Fruit fly (Drosophila melanogaster) whole organism, embryonic: ENCODE results near the gene toy.
A peak's percentile ranks its signal among the peaks of the same experiment; 100 is the strongest.

Source experiments
- BEAF-32 ChIP-seq: fragments of 200-800 bp; sonication (Bioruptor generic); optimal IDR thresholded peaks from 3 replicates; lab custom pipeline; 2017; ENCODE audit warnings: missing biosample characterization, missing genetic modification characterization, mild to moderate bottlenecking, moderate library complexity, missing genetic modification reagents
- Bgb ChIP-seq: fragments of 200-800 bp; sonication (Bioruptor generic); IDR thresholded peaks from 2 replicates; pipeline ENCODE4 v1.3.6; 2022; ENCODE audit warnings: missing biosample characterization, missing genetic modification characterization; ENCODE audit not compliant: partially characterized antibody
- Bteb2 ChIP-seq: fragments of 200-800 bp; sonication (Bioruptor generic); optimal IDR thresholded peaks from 2 replicates; lab custom pipeline; 2016; ENCODE audit warnings: missing biosample characterization, missing genetic modification characterization
- CG1024 ChIP-seq: fragments of 200-800 bp; sonication (Bioruptor generic); IDR thresholded peaks from 2 replicates; pipeline ENCODE4 v1.3.6; 2022; ENCODE audit warnings: missing biosample characterization, missing genetic modification characterization
- CG11504 ChIP-seq: fragments of 200-800 bp; sonication (Bioruptor generic); optimal IDR thresholded peaks from 3 replicates; lab custom pipeline; 2019; ENCODE audit warnings: missing biosample characterization, mild to moderate bottlenecking, missing genetic modification characterization, moderate library complexity
- CG11695 ChIP-seq: fragments of 200-800 bp; sonication (Bioruptor generic); IDR thresholded peaks from 3 replicates; pipeline ENCODE4 v1.3.6; 2022; ENCODE audit warnings: missing biosample characterization, missing genetic modification characterization
- CG12659 ChIP-seq: fragments of 200-800 bp; sonication (Bioruptor generic); optimal IDR thresholded peaks from 3 replicates; lab custom pipeline; 2017; ENCODE audit warnings: mild to moderate bottlenecking, missing biosample characterization, missing genetic modification reagents, missing genetic modification characterization
- CG12744 ChIP-seq: fragments of 200-800 bp; sonication (Bioruptor generic); optimal IDR thresholded peaks from 2 replicates; lab custom pipeline; 2016; ENCODE audit warnings: missing biosample characterization, missing genetic modification characterization
- CG13296 ChIP-seq: fragments of 200-800 bp; sonication (Bioruptor generic); optimal IDR thresholded peaks from 3 replicates; lab custom pipeline; 2018; ENCODE audit warnings: missing biosample characterization, mild to moderate bottlenecking, missing genetic modification characterization
- CG13775 ChIP-seq: fragments of 200-800 bp; sonication (Bioruptor generic); optimal IDR thresholded peaks from 3 replicates; lab custom pipeline; 2017; ENCODE audit warnings: missing biosample characterization, mild to moderate bottlenecking, missing genetic modification characterization
- CG14050 ChIP-seq: fragments of 200-800 bp; sonication (Bioruptor generic); IDR thresholded peaks from 3 replicates; pipeline ENCODE4 v1.3.6; 2022; ENCODE audit warnings: missing biosample characterization, missing genetic modification characterization
- CG17359 ChIP-seq: fragments of 200-800 bp; sonication (Bioruptor generic); optimal IDR thresholded peaks from 3 replicates; lab custom pipeline; 2018; ENCODE audit warnings: missing biosample characterization, mild to moderate bottlenecking, missing genetic modification characterization, moderate library complexity
- CG17802 ChIP-seq: fragments of 200-800 bp; sonication (Bioruptor generic); optimal IDR thresholded peaks from 2 replicates; lab custom pipeline; 2018; ENCODE audit warnings: missing biosample characterization, mild to moderate bottlenecking, missing genetic modification characterization, moderate library complexity
- CG18599 ChIP-seq: fragments of 200-800 bp; sonication (Bioruptor generic); optimal IDR thresholded peaks from 3 replicates; lab custom pipeline; 2017; ENCODE audit warnings: missing biosample characterization, missing genetic modification characterization, mild to moderate bottlenecking, moderate library complexity, missing genetic modification reagents
- CG2889 ChIP-seq: fragments of 200-800 bp; sonication (Bioruptor generic); IDR thresholded peaks from 3 replicates; pipeline ENCODE4 v1.3.6; 2022; ENCODE audit warnings: missing biosample characterization, missing genetic modification characterization
- CG30020 ChIP-seq: fragments of 200-800 bp; optimal IDR thresholded peaks from 2 replicates; lab custom pipeline; 2019; ENCODE audit warnings: missing biosample characterization, mild to moderate bottlenecking, missing genetic modification characterization, moderate library complexity
- CG3281 ChIP-seq: fragments of 200-800 bp; sonication (Bioruptor generic); optimal IDR thresholded peaks from 3 replicates; lab custom pipeline; 2017; ENCODE audit warnings: missing biosample characterization, mild to moderate bottlenecking, missing genetic modification characterization
- CG42726 ChIP-seq: fragments of 200-800 bp; sonication (Bioruptor generic); IDR thresholded peaks from 2 replicates; pipeline ENCODE4 v1.3.6; 2022; ENCODE audit warnings: missing biosample characterization, missing genetic modification characterization; ENCODE audit not compliant: partially characterized antibody
- CG5180 ChIP-seq: fragments of 200-800 bp; sonication (Bioruptor generic); optimal IDR thresholded peaks from 3 replicates; lab custom pipeline; 2017; ENCODE audit warnings: missing biosample characterization, missing genetic modification characterization, mild to moderate bottlenecking, moderate library complexity, missing genetic modification reagents
- CG8765 ChIP-seq: fragments of 200-800 bp; sonication (Bioruptor generic); IDR thresholded peaks from 2 replicates; pipeline ENCODE4 v1.3.6; 2022; ENCODE audit warnings: missing biosample characterization, missing genetic modification characterization
- CG9215 ChIP-seq: fragments of 200-800 bp; sonication (Bioruptor generic); IDR thresholded peaks from 2 replicates; pipeline ENCODE4 v1.3.6; 2022; ENCODE audit warnings: missing biosample characterization, missing genetic modification characterization
- CG9876 ChIP-seq: fragments of 200-800 bp; sonication (Bioruptor generic); optimal IDR thresholded peaks from 2 replicates; lab custom pipeline; 2016; ENCODE audit warnings: missing biosample characterization, missing genetic modification characterization
- Doc3 ChIP-seq: fragments of 200-800 bp; sonication (Bioruptor generic); IDR thresholded peaks from 3 replicates; pipeline ENCODE4 v1.3.6; 2022; ENCODE audit warnings: missing biosample characterization, missing genetic modification characterization; ENCODE audit not compliant: partially characterized antibody
- H2.0 ChIP-seq: fragments of 200-800 bp; sonication (Bioruptor generic); IDR thresholded peaks from 2 replicates; pipeline ENCODE4 v1.3.6; 2022; ENCODE audit warnings: missing biosample characterization, missing genetic modification characterization
- HLH54F ChIP-seq: fragments of 200-800 bp; sonication (Bioruptor generic); optimal IDR thresholded peaks from 3 replicates; lab custom pipeline; 2016; ENCODE audit warnings: missing biosample characterization, missing genetic modification characterization
- Hsf ChIP-seq: fragments of 200-800 bp; sonication (Bioruptor generic); optimal IDR thresholded peaks from 3 replicates; lab custom pipeline; 2016; ENCODE audit warnings: missing biosample characterization, missing genetic modification characterization
- Oaz ChIP-seq: fragments of 200-800 bp; sonication (Bioruptor generic); IDR thresholded peaks from 2 replicates; pipeline ENCODE4 v1.3.6; 2022; ENCODE audit warnings: missing biosample characterization, missing genetic modification characterization
- corto ChIP-seq: fragments of 200-800 bp; sonication (Bioruptor generic); optimal IDR thresholded peaks from 2 replicates; lab custom pipeline; 2016; ENCODE audit warnings: missing biosample characterization, mild to moderate bottlenecking, missing genetic modification characterization, moderate library complexity
- croc ChIP-seq: fragments of 200-800 bp; sonication (Bioruptor generic); conservative IDR thresholded peaks from 3 replicates; pipeline ENCODE4 v1.3.6; 2022; ENCODE audit warnings: missing biosample characterization, missing genetic modification characterization
- emc ChIP-seq: fragments of 200-800 bp; sonication (Bioruptor generic); optimal IDR thresholded peaks from 2 replicates; lab custom pipeline; 2016; ENCODE audit warnings: missing biosample characterization, missing genetic modification characterization
- en ChIP-seq: fragments of 200-800 bp; sonication (Bioruptor generic); optimal IDR thresholded peaks from 2 replicates; lab custom pipeline; 2016; ENCODE audit warnings: missing biosample characterization, missing genetic modification characterization
- exex ChIP-seq: fragments of 200-800 bp; sonication (Bioruptor generic); optimal IDR thresholded peaks from 4 replicates; lab custom pipeline; 2018; ENCODE audit warnings: missing biosample characterization, mild to moderate bottlenecking, missing genetic modification characterization, moderate library complexity
- ftz-f1 ChIP-seq: fragments of 200-800 bp; sonication (Bioruptor generic); optimal IDR thresholded peaks from 2 replicates; lab custom pipeline; 2016; ENCODE audit warnings: missing biosample characterization, missing genetic modification characterization
- gce ChIP-seq: fragments of 200-800 bp; sonication (Bioruptor generic); IDR thresholded peaks from 3 replicates; pipeline ENCODE4 v1.3.6; 2022; ENCODE audit warnings: missing biosample characterization, missing genetic modification characterization
- jigr1 ChIP-seq: fragments of 200-800 bp; sonication (Bioruptor generic); IDR thresholded peaks from 3 replicates; pipeline ENCODE4 v1.3.6; 2022; ENCODE audit warnings: missing biosample characterization, missing genetic modification characterization
- jing ChIP-seq: fragments of 200-800 bp; sonication (Bioruptor generic); optimal IDR thresholded peaks from 2 replicates; lab custom pipeline; 2018; ENCODE audit warnings: missing biosample characterization, mild to moderate bottlenecking, missing genetic modification characterization
- kah ChIP-seq: fragments of 200-800 bp; sonication (Bioruptor generic); optimal IDR thresholded peaks from 2 replicates; lab custom pipeline; 2018; ENCODE audit warnings: missing biosample characterization, mild to moderate bottlenecking, missing genetic modification characterization
- kni ChIP-seq: fragments of 200-800 bp; sonication (Bioruptor generic); optimal IDR thresholded peaks from 3 replicates; lab custom pipeline; 2017; ENCODE audit warnings: mild to moderate bottlenecking, missing biosample characterization, missing genetic modification reagents, missing genetic modification characterization
- mam ChIP-seq: fragments of 200-800 bp; sonication (Bioruptor generic); optimal IDR thresholded peaks from 3 replicates; lab custom pipeline; 2016; ENCODE audit warnings: missing biosample characterization, missing genetic modification characterization
- nerfin-2 ChIP-seq: fragments of 200-800 bp; sonication (Bioruptor generic); IDR thresholded peaks from 2 replicates; pipeline ENCODE4 v1.3.6; 2022; ENCODE audit warnings: missing biosample characterization, missing genetic modification characterization; ENCODE audit not compliant: partially characterized antibody
- oc ChIP-seq: fragments of 200-800 bp; sonication (Bioruptor generic); optimal IDR thresholded peaks from 2 replicates; lab custom pipeline; 2018; ENCODE audit warnings: missing biosample characterization, mild to moderate bottlenecking, missing genetic modification characterization, moderate library complexity
- pb ChIP-seq: fragments of 200-800 bp; sonication (Bioruptor generic); optimal IDR thresholded peaks from 3 replicates; lab custom pipeline; 2016; ENCODE audit warnings: missing biosample characterization, missing genetic modification characterization
- schlank ChIP-seq: fragments of 200-800 bp; sonication (Bioruptor generic); optimal IDR thresholded peaks from 2 replicates; lab custom pipeline; 2018; ENCODE audit warnings: missing biosample characterization, mild to moderate bottlenecking, missing genetic modification characterization
- sens ChIP-seq: fragments of 200-800 bp; sonication (Bioruptor generic); peaks from one replicate; lab custom pipeline; 2016; ENCODE audit warnings: missing biosample characterization, missing genetic modification characterization
- stwl ChIP-seq: fragments of 200-800 bp; sonication (Bioruptor generic); optimal IDR thresholded peaks from 3 replicates; lab custom pipeline; 2018; ENCODE audit warnings: missing biosample characterization, mild to moderate bottlenecking, missing genetic modification characterization, moderate library complexity
- tgo ChIP-seq: fragments of 200-800 bp; sonication (Bioruptor generic); IDR thresholded peaks from 3 replicates; pipeline ENCODE4 v1.3.6; 2022; ENCODE audit warnings: missing biosample characterization, missing genetic modification characterization
- trem ChIP-seq: fragments of 200-800 bp; optimal IDR thresholded peaks from 3 replicates; lab custom pipeline; 2019; ENCODE audit warnings: missing biosample characterization, mild to moderate bottlenecking, missing genetic modification characterization, moderate library complexity
- unc-4 ChIP-seq: fragments of 200-800 bp; sonication (Bioruptor generic); IDR thresholded peaks from 2 replicates; pipeline ENCODE4 v1.3.6; 2022; ENCODE audit warnings: missing biosample characterization, missing genetic modification characterization; ENCODE audit not compliant: partially characterized antibody
- wdn ChIP-seq: fragments of 200-800 bp; sonication (Bioruptor generic); IDR thresholded peaks from 2 replicates; pipeline ENCODE4 v1.3.6; 2022; ENCODE audit warnings: missing biosample characterization, missing genetic modification characterization
- zfh2 ChIP-seq: fragments of 200-800 bp; sonication (Bioruptor generic); optimal IDR thresholded peaks from 2 replicates; lab custom pipeline; 2016; ENCODE audit warnings: missing biosample characterization, missing genetic modification characterization

The toy gene

dm6 chr4:989058-989770 is at the start of gene toy (continued):
- no peak for TF ChIP-seq CG9215 (GFP tag; lab: Robert Waterston, UW)
- no peak for TF ChIP-seq CG17802 (tag; lab: Kevin White, UChicago)
- TF ChIP-seq CG13775 (GFP tag; lab: Kevin White, UChicago) = no peak
- peak; percentile 73 for TF ChIP-seq sens (GFP tag; lab: Kevin White, UChicago)
- TF ChIP-seq gce = no peak
- no peak for TF ChIP-seq CG3281 (GFP tag; lab: Kevin White, UChicago)
- TF ChIP-seq CG14050 (GFP tag; lab: Robert Waterston, UW) = no peak
- TF ChIP-seq croc (GFP tag; lab: Robert Waterston, UW) = no peak
- no peak for TF ChIP-seq CG13296 (GFP tag; lab: Kevin White, UChicago)
- no peak for TF ChIP-seq CG8765 (GFP tag; lab: Robert Waterston, UW)
- no peak for TF ChIP-seq emc (GFP tag; lab: Kevin White, UChicago)
- no peak for TF ChIP-seq CG5180
- TF ChIP-seq exex (tag; lab: Kevin White, UChicago) = no peak
- no peak for TF ChIP-seq Oaz (GFP tag; lab: Robert Waterston, UW)
- no peak for TF ChIP-seq HLH54F
- no peak for TF ChIP-seq BEAF-32 (GFP tag; lab: Kevin White, UChicago)
- TF ChIP-seq mam (GFP tag; lab: Kevin White, UChicago) = no peak
- no peak for TF ChIP-seq jigr1 (GFP tag; lab: Robert Waterston, UW)
- no peak for TF ChIP-seq Doc3 (GFP tag; lab: Robert Waterston, UW)
- no peak for TF ChIP-seq en (GFP tag; lab: Kevin White, UChicago)
- no peak for TF ChIP-seq wdn (GFP tag; lab: Robert Waterston, UW)
- TF ChIP-seq CG17359 (tag; lab: Kevin White, UChicago) = no peak
- TF ChIP-seq pb = no peak
- no peak for TF ChIP-seq CG2889 (GFP tag; lab: Robert Waterston, UW)
- no peak for TF ChIP-seq CG9876 (GFP tag; lab: Kevin White, UChicago)
- no peak for TF ChIP-seq CG11695 (GFP tag; lab: Robert Waterston, UW)
- TF ChIP-seq schlank = no peak
- no peak for TF ChIP-seq nerfin-2
- no peak for TF ChIP-seq corto (GFP tag; lab: Kevin White, UChicago)
- TF ChIP-seq stwl = no peak
- TF ChIP-seq trem (tag; lab: Kevin White, UChicago) = no peak
- TF ChIP-seq Bteb2 = no peak
- TF ChIP-seq Hsf = no peak
- no peak for TF ChIP-seq CG12659 (GFP tag; lab: Kevin White, UChicago)
- no peak for TF ChIP-seq CG30020 (tag; lab: Kevin White, UChicago)
- TF ChIP-seq tgo (GFP tag; lab: Robert Waterston, UW) = no peak
- TF ChIP-seq CG11504 (tag; lab: Kevin White, UChicago) = no peak
- TF ChIP-seq Bgb (GFP tag; lab: Robert Waterston, UW) = 0 out of 2 replicates have a peak, but pooled peaks have one; percentile 51
- TF ChIP-seq CG12744 = no peak
- TF ChIP-seq kah (GFP tag; lab: Kevin White, UChicago) = no peak
- TF ChIP-seq zfh2 (GFP tag; lab: Kevin White, UChicago) = no peak
- TF ChIP-seq ftz-f1 (GFP tag; lab: Kevin White, UChicago) = no peak
- no peak for TF ChIP-seq unc-4 (GFP tag; lab: Robert Waterston, UW)
- no peak for TF ChIP-seq CG42726 (GFP tag; lab: Robert Waterston, UW)
- no peak for TF ChIP-seq CG1024 (GFP tag; lab: Robert Waterston, UW)
- no peak for TF ChIP-seq oc (tag; lab: Kevin White, UChicago)
- peak; percentile 80 for TF ChIP-seq jing (GFP tag; lab: Kevin White, UChicago)
- TF ChIP-seq kni = no peak
- TF ChIP-seq H2.0 (GFP tag; lab: Robert Waterston, UW) = no peak
- TF ChIP-seq CG18599 (GFP tag; lab: Kevin White, UChicago) = no peak
